Worm (Caenorhabditis elegans) whole organism, late embryonic: ENCODE measurements around the gene clip-1.

ENCODE experiments used
- C38D4.7 ChIP-seq: fragments of 200-800 bp; sonication (Bioruptor generic); optimal IDR thresholded peaks from 2 replicates; lab custom pipeline; 2018; ENCODE audit warnings: mild to moderate bottlenecking, missing genetic modification characterization, moderate library complexity, missing compliant biosample characterization
- K02D7.2 ChIP-seq: sonication (generic microtip); optimal IDR thresholded peaks from 2 replicates; lab custom pipeline; 2017; ENCODE audit warnings: mild to moderate bottlenecking, missing genetic modification characterization, missing compliant biosample characterization
- K09A11.1 ChIP-seq: sonication (generic microtip); optimal IDR thresholded peaks from 2 replicates; lab custom pipeline; 2017; ENCODE audit warnings: antibody characterized with exemption, mild to moderate bottlenecking, missing genetic modification characterization, missing compliant biosample characterization; ENCODE audit not compliant: insufficient read depth
- T23F11.4 ChIP-seq: fragments of 200-800 bp; sonication (Bioruptor generic); optimal IDR thresholded peaks from 2 replicates; lab custom pipeline; 2018; ENCODE audit warnings: mild to moderate bottlenecking, missing genetic modification characterization, missing compliant biosample characterization
- Y22D7AL.16 ChIP-seq: sonication (generic microtip); optimal IDR thresholded peaks from 2 replicates; lab custom pipeline; 2016; ENCODE audit warnings: missing genetic modification characterization, missing compliant biosample characterization
- ahr-1 ChIP-seq: sonication (generic microtip); optimal IDR thresholded peaks from 2 replicates; lab custom pipeline; 2016; ENCODE audit warnings: missing genetic modification characterization, missing compliant biosample characterization
- ama-1 ChIP-seq: fragments of 150-350 bp; optimal IDR thresholded peaks from 2 replicates; lab custom pipeline; 2014
- ceh-14 ChIP-seq: sonication (generic microtip); optimal IDR thresholded peaks from 2 replicates; lab custom pipeline; 2016; ENCODE audit warnings: missing genotype, missing genetic modification characterization, missing compliant biosample characterization
- ceh-2 ChIP-seq: sonication (generic microtip); optimal IDR thresholded peaks from 2 replicates; lab custom pipeline; 2016; ENCODE audit warnings: missing genotype, missing genetic modification characterization, missing compliant biosample characterization
- ceh-45 ChIP-seq: fragments of 200-800 bp; sonication (Bioruptor generic); IDR thresholded peaks from 2 replicates; pipeline ENCODE4 v1.3.6; 2022; ENCODE audit warnings: missing genetic modification reagents, missing genetic modification characterization, missing compliant biosample characterization
- ceh-6 ChIP-seq: fragments of 200-800 bp; sonication (Bioruptor generic); optimal IDR thresholded peaks from 2 replicates; lab custom pipeline; 2018; ENCODE audit warnings: mild to moderate bottlenecking, missing genetic modification characterization, missing compliant biosample characterization
- ceh-9 ChIP-seq: sonication (generic microtip); optimal IDR thresholded peaks from 2 replicates; lab custom pipeline; 2016; ENCODE audit warnings: mild to moderate bottlenecking, missing genetic modification characterization, inconsistent platforms, missing compliant biosample characterization
- dmd-4 ChIP-seq: sonication (generic microtip); optimal IDR thresholded peaks from 2 replicates; lab custom pipeline; 2016; ENCODE audit warnings: borderline replicate concordance, missing genetic modification characterization, missing compliant biosample characterization
- elt-2 ChIP-seq: sonication (generic microtip); optimal IDR thresholded peaks from 2 replicates; lab custom pipeline; 2016; ENCODE audit warnings: missing genetic modification reagents, missing genetic modification characterization, missing compliant biosample characterization
- ets-4 ChIP-seq: sonication (generic microtip); optimal IDR thresholded peaks from 2 replicates; lab custom pipeline; 2016; ENCODE audit warnings: missing genetic modification characterization, missing compliant biosample characterization
- fax-1 ChIP-seq: sonication (generic microtip); optimal IDR thresholded peaks from 2 replicates; lab custom pipeline; 2016; ENCODE audit warnings: missing genotype, missing genetic modification characterization, missing compliant biosample characterization
- fkh-6 ChIP-seq: sonication (generic microtip); optimal IDR thresholded peaks from 2 replicates; lab custom pipeline; 2016; ENCODE audit warnings: missing genetic modification characterization, missing compliant biosample characterization
- hlh-15 ChIP-seq: sonication (generic microtip); optimal IDR thresholded peaks from 2 replicates; lab custom pipeline; 2016; ENCODE audit warnings: missing genetic modification characterization, missing compliant biosample characterization
- hlh-30 ChIP-seq: sonication (generic microtip); optimal IDR thresholded peaks from 2 replicates; lab custom pipeline; 2017; ENCODE audit warnings: antibody characterized with exemption, missing genetic modification characterization, missing compliant biosample characterization; ENCODE audit not compliant: insufficient read depth
- hlh-6 ChIP-seq: sonication (generic microtip); optimal IDR thresholded peaks from 2 replicates; lab custom pipeline; 2016; ENCODE audit warnings: missing genotype, missing genetic modification characterization, missing compliant biosample characterization
- lin-11 ChIP-seq: fragments of 200-800 bp; sonication (Bioruptor generic); optimal IDR thresholded peaks from 2 replicates; lab custom pipeline; 2018; ENCODE audit warnings: mild to moderate bottlenecking, missing genetic modification characterization, missing compliant biosample characterization
- nfya-1 ChIP-seq: sonication (generic microtip); optimal IDR thresholded peaks from 2 replicates; lab custom pipeline; 2017; ENCODE audit warnings: missing genetic modification characterization, mild to moderate bottlenecking, missing compliant biosample characterization, antibody characterized with exemption, moderate library complexity
- nhr-11 ChIP-seq: fragments of 150-350 bp; optimal IDR thresholded peaks from 2 replicates; lab custom pipeline; 2014; ENCODE audit warnings: missing biosample characterization, missing genetic modification characterization
- odd-2 ChIP-seq: sonication (generic microtip); optimal IDR thresholded peaks from 2 replicates; lab custom pipeline; 2017; ENCODE audit warnings: antibody characterized with exemption, mild to moderate bottlenecking, missing genetic modification characterization, missing compliant biosample characterization
- pag-3 ChIP-seq: sonication (generic microtip); optimal IDR thresholded peaks from 2 replicates; lab custom pipeline; 2016; ENCODE audit warnings: missing compliant biosample characterization, missing genetic modification characterization, borderline replicate concordance
- pax-1 ChIP-seq: fragments of 150-350 bp; optimal IDR thresholded peaks from 2 replicates; lab custom pipeline; 2014; ENCODE audit warnings: missing biosample characterization, missing genetic modification characterization
- pha-4 ChIP-seq: fragments of 150-350 bp; optimal IDR thresholded peaks from 2 replicates; lab custom pipeline; 2018; ENCODE audit warnings: missing biosample characterization, missing genetic modification reagents, missing genetic modification characterization
- pqm-1 ChIP-seq: sonication (generic microtip); optimal IDR thresholded peaks from 2 replicates; lab custom pipeline; 2016; ENCODE audit warnings: missing genetic modification characterization, missing compliant biosample characterization
- rnt-1 ChIP-seq: sonication (generic microtip); optimal IDR thresholded peaks from 2 replicates; lab custom pipeline; 2016; ENCODE audit warnings: missing genetic modification characterization, missing compliant biosample characterization
- sdc-2 ChIP-seq: sonication (generic microtip); optimal IDR thresholded peaks from 2 replicates; lab custom pipeline; 2016; ENCODE audit warnings: missing genotype, missing genetic modification characterization, missing compliant biosample characterization
- sox-2 ChIP-seq: fragments of 200-800 bp; sonication (Bioruptor generic); IDR thresholded peaks from 2 replicates; pipeline ENCODE4 v1.3.6; 2022; ENCODE audit warnings: missing genetic modification reagents, missing genetic modification characterization, missing compliant biosample characterization
- sox-4 ChIP-seq: sonication (generic microtip); optimal IDR thresholded peaks from 2 replicates; lab custom pipeline; 2017; ENCODE audit warnings: mild to moderate bottlenecking, missing genetic modification characterization, inconsistent platforms, missing compliant biosample characterization
- tbx-2 ChIP-seq: sonication (generic microtip); optimal IDR thresholded peaks from 2 replicates; lab custom pipeline; 2016; ENCODE audit warnings: missing genetic modification characterization, missing compliant biosample characterization
- tbx-7 ChIP-seq: sonication (generic microtip); optimal IDR thresholded peaks from 2 replicates; lab custom pipeline; 2016; ENCODE audit warnings: missing genotype, missing genetic modification characterization, missing compliant biosample characterization
- ttx-3 ChIP-seq: sonication (generic microtip); optimal IDR thresholded peaks from 2 replicates; lab custom pipeline; 2016; ENCODE audit warnings: missing genetic modification reagents, missing genetic modification characterization, missing compliant biosample characterization
- unc-3 ChIP-seq, 2 experiments: fragments of 200-800 bp in 1 of 2; sonication (Bioruptor generic) in 1 of 2; sonication (generic microtip) in 1 of 2; conservative IDR thresholded peaks in 1 of 2; optimal IDR thresholded peaks in 1 of 2; 2 replicates each; pipeline versions ENCODE4 v1.3.6 to Lab custom; 2016 to 2022; ENCODE audit warnings: missing compliant biosample characterization in 2 of 2, missing genetic modification characterization in 2 of 2, missing genetic modification reagents in 1 of 2
- unc-42 ChIP-seq: sonication (generic microtip); optimal IDR thresholded peaks from 2 replicates; lab custom pipeline; 2016; ENCODE audit warnings: missing genotype, missing genetic modification characterization, missing compliant biosample characterization
- unc-86 ChIP-seq: sonication (generic microtip); optimal IDR thresholded peaks from 2 replicates; lab custom pipeline; 2016; ENCODE audit warnings: missing genetic modification characterization, missing compliant biosample characterization
- ztf-16 ChIP-seq: sonication (generic microtip); optimal IDR thresholded peaks from 2 replicates; lab custom pipeline; 2017; ENCODE audit warnings: missing genetic modification characterization, missing compliant biosample characterization

clip-1 gene

ce11 chrIII:9306596-9306995 is 37.7 kb upstream of the clip-1 start, which contains the start of gene srx-45:
Gene srx-45, minus strand, starts transcription at chrIII:9306696.
- TF ChIP-seq ttx-3 (tag; lab: Kevin White, UChicago) (no peak), unc-3 (GFP tag; conservative IDR thresholded peaks at IDR 0.05; lab: Robert Waterston, UW) (no peak), unc-3 (tag; optimal IDR thresholded peaks at IDR 0.05; lab: Kevin White, UChicago) (no peak), K02D7.2 (tag; lab: Kevin White, UChicago) (no peak), T23F11.4 (no peak), hlh-30 (tag; lab: Kevin White, UChicago) (no peak), unc-42 (tag; lab: Kevin White, UChicago) (no peak), sdc-2 (no peak), dmd-4 (tag; lab: Kevin White, UChicago) (no peak), hlh-15 (no peak), ceh-14 (tag; lab: Kevin White, UChicago) (no peak), pqm-1 (tag; lab: Kevin White, UChicago) (no peak), pag-3 (tag; lab: Kevin White, UChicago) (no peak), unc-86 (tag; lab: Kevin White, UChicago) (no peak), lin-11 (tag; lab: Kevin White, UChicago) (no peak), ama-1 (lab: Kevin White, UChicago) (no peak)

ce11 chrIII:9300670-9301069 is 31.8 kb upstream of the clip-1 start:
- TF ChIP-seq K09A11.1 (tag; lab: Kevin White, UChicago): no peak
- TF ChIP-seq nfya-1 (tag; lab: Kevin White, UChicago): no peak
- no peak for TF ChIP-seq ceh-45 (GFP tag; lab: Robert Waterston, UW)
- no peak for TF ChIP-seq K02D7.2 (tag; lab: Kevin White, UChicago)
- no peak for TF ChIP-seq fax-1
- TF ChIP-seq odd-2 (tag; lab: Kevin White, UChicago): no peak
- no peak for TF ChIP-seq pha-4 (tag; lab: Kevin White, UChicago)
- TF ChIP-seq tbx-2: no peak
- no peak for TF ChIP-seq tbx-7 (tag; lab: Kevin White, UChicago)
- no peak for TF ChIP-seq unc-3 (GFP tag; conservative IDR thresholded peaks at IDR 0.05; lab: Robert Waterston, UW)
- no peak for TF ChIP-seq unc-3 (tag; optimal IDR thresholded peaks at IDR 0.05; lab: Kevin White, UChicago)
- no peak for TF ChIP-seq hlh-6 (tag; lab: Kevin White, UChicago)
- no peak for TF ChIP-seq ets-4 (tag; lab: Kevin White, UChicago)
- no peak for TF ChIP-seq fkh-6 (tag; lab: Kevin White, UChicago)
- no peak for TF ChIP-seq rnt-1 (tag; lab: Kevin White, UChicago)

ce11 chrIII:9299919-9300318 is 31.1 kb upstream of the clip-1 start, which contains the start of gene K01B6.3:
Gene K01B6.3, plus strand, starts transcription at chrIII:9300219.
- TF ChIP-seq ceh-2 (tag; lab: Kevin White, UChicago): no peak
- TF ChIP-seq K09A11.1 (tag; lab: Kevin White, UChicago): no peak
- TF ChIP-seq C38D4.7: no peak

- TF ChIP-seq pax-1: no peak
- TF ChIP-seq Y22D7AL.16: no peak
- no peak for TF ChIP-seq fax-1
- TF ChIP-seq odd-2 (tag; lab: Kevin White, UChicago): no peak
- no peak for TF ChIP-seq ceh-9 (tag; lab: Kevin White, UChicago)
- no peak for TF ChIP-seq ztf-16 (tag; lab: Kevin White, UChicago)
- no peak for TF ChIP-seq ahr-1 (tag; lab: Kevin White, UChicago)
- TF ChIP-seq ceh-6: no peak
- TF ChIP-seq sox-2 (GFP tag; lab: Robert Waterston, UW): no peak
- no peak for TF ChIP-seq elt-2 (tag; lab: Kevin White, UChicago)
- no peak for TF ChIP-seq sox-4
- no peak for TF ChIP-seq nhr-11
- TF ChIP-seq K09A11.1 (tag; lab: Kevin White, UChicago): no peak
Observed at ce11 chrIII:9299116-9299515, 30.3 kb upstream of the clip-1 start.
